Worm (Caenorhabditis elegans) whole organism, L3 larva: ENCODE data around the gene T12D8.5.

ENCODE experiments used
- R02D3.7 ChIP-seq: fragments of 150-350 bp; optimal IDR thresholded peaks from 2 replicates; lab custom pipeline; 2014; ENCODE audit warnings: missing biosample characterization, missing genetic modification characterization
- ZK546.5 ChIP-seq: sonication (generic microtip); optimal IDR thresholded peaks from 2 replicates; lab custom pipeline; 2017; ENCODE audit warnings: missing biosample characterization, missing genetic modification characterization
- aly-2 ChIP-seq: fragments of 150-350 bp; optimal IDR thresholded peaks from 2 replicates; lab custom pipeline; 2014; ENCODE audit warnings: missing biosample characterization, missing genetic modification characterization
- ama-1 ChIP-seq: fragments of 150-350 bp; optimal IDR thresholded peaks from 2 replicates; lab custom pipeline; 2018
- ceh-28 ChIP-seq: fragments of 150-350 bp; optimal IDR thresholded peaks from 2 replicates; lab custom pipeline; 2014; ENCODE audit warnings: missing biosample characterization, missing genetic modification reagents, missing genetic modification characterization
- ceh-82 ChIP-seq: fragments of 150-350 bp; optimal IDR thresholded peaks from 2 replicates; lab custom pipeline; 2014; ENCODE audit warnings: missing biosample characterization, missing genetic modification characterization
- daf-12 ChIP-seq: fragments of 150-350 bp; optimal IDR thresholded peaks from 2 replicates; lab custom pipeline; 2014; ENCODE audit warnings: missing biosample characterization, missing genetic modification reagents, missing genetic modification characterization
- egl-27 ChIP-seq: sonication (generic microtip); optimal IDR thresholded peaks from 4 replicates; lab custom pipeline; 2017; ENCODE audit warnings: missing biosample characterization, missing genetic modification reagents, missing genetic modification characterization
- egl-5 ChIP-seq: fragments of 150-350 bp; optimal IDR thresholded peaks from 2 replicates; lab custom pipeline; 2017; ENCODE audit warnings: missing biosample characterization, missing genetic modification reagents, missing genetic modification characterization, inconsistent platforms
- elt-2 ChIP-seq: sonication (generic microtip); optimal IDR thresholded peaks from 2 replicates; lab custom pipeline; 2016; ENCODE audit warnings: missing genetic modification reagents, mild to moderate bottlenecking, missing genetic modification characterization, missing compliant biosample characterization
- fkh-10 ChIP-seq: sonication (generic microtip); optimal IDR thresholded peaks from 2 replicates; lab custom pipeline; 2017; ENCODE audit warnings: missing biosample characterization, missing genetic modification reagents, missing genetic modification characterization
- fkh-2 ChIP-seq: fragments of 150-350 bp; optimal IDR thresholded peaks from 2 replicates; lab custom pipeline; 2014; ENCODE audit warnings: missing biosample characterization, missing genetic modification reagents, missing genetic modification characterization
- hmg-11 ChIP-seq: sonication (generic microtip); optimal IDR thresholded peaks from 2 replicates; lab custom pipeline; 2016; ENCODE audit warnings: missing genetic modification characterization, missing compliant biosample characterization
- jun-1 ChIP-seq: fragments of 150-350 bp; optimal IDR thresholded peaks from 2 replicates; lab custom pipeline; 2014; ENCODE audit warnings: missing biosample characterization, missing genetic modification reagents, missing genetic modification characterization
- lin-15B ChIP-seq: fragments of 150-350 bp; optimal IDR thresholded peaks from 2 replicates; lab custom pipeline; 2014; ENCODE audit warnings: missing biosample characterization, missing genetic modification characterization
- lsy-12 ChIP-seq: sonication (generic microtip); optimal IDR thresholded peaks from 2 replicates; lab custom pipeline; 2016; ENCODE audit warnings: mild to moderate bottlenecking, missing genetic modification characterization, missing compliant biosample characterization
- mdl-1 ChIP-seq: fragments of 150-350 bp; optimal IDR thresholded peaks from 2 replicates; lab custom pipeline; 2014; ENCODE audit warnings: missing biosample characterization, missing genetic modification characterization
- nfya-1 ChIP-seq: sonication (generic microtip); optimal IDR thresholded peaks from 2 replicates; lab custom pipeline; 2017; ENCODE audit warnings: missing genetic modification characterization, mild to moderate bottlenecking, missing compliant biosample characterization, antibody characterized with exemption, moderate library complexity; ENCODE audit not compliant: insufficient read depth
- nhr-23 ChIP-seq: fragments of 150-350 bp; optimal IDR thresholded peaks from 2 replicates; lab custom pipeline; 2014; ENCODE audit warnings: missing biosample characterization, missing genetic modification reagents, missing genetic modification characterization
- nhr-237 ChIP-seq: fragments of 150-350 bp; optimal IDR thresholded peaks from 2 replicates; lab custom pipeline; 2014; ENCODE audit warnings: missing biosample characterization, missing genetic modification characterization
- nhr-28 ChIP-seq: fragments of 150-350 bp; optimal IDR thresholded peaks from 2 replicates; lab custom pipeline; 2014; ENCODE audit warnings: missing biosample characterization, missing genetic modification characterization
- nhr-67 ChIP-seq: fragments of 150-350 bp; optimal IDR thresholded peaks from 2 replicates; lab custom pipeline; 2014; ENCODE audit warnings: missing biosample characterization, missing genetic modification characterization
- nhr-76 ChIP-seq: fragments of 150-350 bp; sonication (generic microtip); optimal IDR thresholded peaks from 5 replicates; lab custom pipeline; 2014; ENCODE audit warnings: missing biosample characterization, missing genetic modification characterization
- nhr-77 ChIP-seq: fragments of 150-350 bp; optimal IDR thresholded peaks from 2 replicates; lab custom pipeline; 2014; ENCODE audit warnings: missing biosample characterization, missing genetic modification characterization
- pha-4 ChIP-seq: fragments of 150-350 bp; optimal IDR thresholded peaks from 2 replicates; lab custom pipeline; 2014; ENCODE audit warnings: missing biosample characterization, missing genetic modification reagents, missing genetic modification characterization
- pqm-1 ChIP-seq: fragments of 150-350 bp; optimal IDR thresholded peaks from 2 replicates; lab custom pipeline; 2017; ENCODE audit warnings: missing biosample characterization, missing genetic modification characterization, inconsistent platforms
- skn-1 ChIP-seq: fragments of 150-350 bp; optimal IDR thresholded peaks from 2 replicates; lab custom pipeline; 2014; ENCODE audit warnings: missing biosample characterization, missing genetic modification characterization
- zag-1 ChIP-seq: fragments of 150-350 bp; optimal IDR thresholded peaks from 2 replicates; lab custom pipeline; 2014; ENCODE audit warnings: missing biosample characterization, missing genetic modification characterization
- ztf-11 ChIP-seq: fragments of 150-350 bp; optimal IDR thresholded peaks from 2 replicates; lab custom pipeline; 2014; ENCODE audit warnings: missing biosample characterization, missing genetic modification characterization

T12D8.5 gene

DNA sequence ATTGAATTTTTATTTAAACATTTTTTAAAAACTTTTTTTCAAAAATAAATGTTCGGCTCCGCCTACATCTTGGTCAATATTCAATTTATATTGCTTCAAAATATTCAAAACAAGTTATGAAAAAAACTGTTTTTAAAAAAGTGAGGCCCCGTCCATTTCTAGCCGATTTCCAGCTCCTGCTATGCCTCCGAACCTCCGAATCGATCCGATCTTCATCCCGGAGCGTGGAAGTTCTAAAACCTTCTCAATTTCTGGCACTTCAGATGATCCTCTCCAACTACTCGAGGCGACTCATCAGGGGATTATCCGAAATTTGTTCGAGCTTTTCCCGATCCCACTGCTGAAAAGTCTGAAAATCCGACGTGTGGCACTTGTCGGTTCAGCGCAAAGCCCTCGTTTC, 12.4 kb downstream of the T12D8.5 start:
- TF ChIP-seq ama-1 (lab: Kevin White, UChicago), result peak; percentile 24
- no peak for TF ChIP-seq nhr-77 (tag; lab: Kevin White, UChicago)

DNA sequence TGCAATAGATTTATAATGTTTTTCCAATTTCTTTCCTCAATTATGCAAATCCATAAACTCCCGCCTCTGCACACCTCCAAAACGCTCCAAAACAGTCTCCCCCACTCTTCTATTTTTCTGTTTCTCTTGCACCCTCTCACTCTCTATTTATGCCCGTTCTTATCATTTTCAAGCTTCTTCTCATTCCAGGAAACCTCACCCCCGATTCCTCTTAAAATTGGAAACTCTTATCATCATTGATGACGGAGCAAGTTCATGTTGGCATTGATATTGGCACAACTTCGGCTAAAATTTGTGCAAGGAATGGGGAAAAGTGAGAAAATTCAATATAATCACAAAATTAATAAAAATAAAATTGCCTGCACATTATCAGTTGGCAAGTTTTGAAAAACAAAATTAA, 18.8 kb downstream of the T12D8.5 start, which contains the start of gene shpk-1:
TSS of gene shpk-1 (plus strand) at position 188 of the 400 bp plus-strand sequence.
- peak; percentile 95 for TF ChIP-seq elt-2 (tag; lab: Kevin White, UChicago)
- TF ChIP-seq pha-4, result peak; percentile 17
- no peak for TF ChIP-seq nhr-67 (tag; lab: Kevin White, UChicago)
- peak; percentile 43 for TF ChIP-seq jun-1 (tag; lab: Kevin White, UChicago)
- no peak for TF ChIP-seq fkh-2 (tag; lab: Kevin White, UChicago)
- TF ChIP-seq pqm-1 (tag; lab: Kevin White, UChicago), result peak; percentile 95

DNA sequence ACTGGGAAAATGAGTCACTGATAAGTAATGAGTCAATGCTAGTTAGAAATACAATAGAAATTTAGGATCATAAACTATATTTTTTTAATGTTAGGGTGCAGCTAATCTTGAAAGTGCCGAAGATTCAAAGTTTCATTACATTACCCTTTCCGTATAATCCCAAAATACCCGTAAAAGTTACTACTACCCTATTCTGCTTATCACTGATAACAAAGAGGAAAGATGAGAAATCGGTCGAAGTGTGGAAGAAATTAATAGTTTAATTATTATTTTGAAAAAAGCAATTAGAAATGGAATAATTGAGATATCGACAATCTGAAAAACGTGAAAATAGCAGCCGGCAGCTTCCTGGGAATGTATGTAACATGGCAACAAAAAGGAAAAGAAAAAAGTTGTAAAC, 19.7 kb downstream of the T12D8.5 start:
- TF ChIP-seq pqm-1 (tag; lab: Kevin White, UChicago) (peak; percentile 56), elt-2 (tag; lab: Kevin White, UChicago) (peak; percentile 51), mdl-1 (tag; lab: Kevin White, UChicago) (no peak)

DNA sequence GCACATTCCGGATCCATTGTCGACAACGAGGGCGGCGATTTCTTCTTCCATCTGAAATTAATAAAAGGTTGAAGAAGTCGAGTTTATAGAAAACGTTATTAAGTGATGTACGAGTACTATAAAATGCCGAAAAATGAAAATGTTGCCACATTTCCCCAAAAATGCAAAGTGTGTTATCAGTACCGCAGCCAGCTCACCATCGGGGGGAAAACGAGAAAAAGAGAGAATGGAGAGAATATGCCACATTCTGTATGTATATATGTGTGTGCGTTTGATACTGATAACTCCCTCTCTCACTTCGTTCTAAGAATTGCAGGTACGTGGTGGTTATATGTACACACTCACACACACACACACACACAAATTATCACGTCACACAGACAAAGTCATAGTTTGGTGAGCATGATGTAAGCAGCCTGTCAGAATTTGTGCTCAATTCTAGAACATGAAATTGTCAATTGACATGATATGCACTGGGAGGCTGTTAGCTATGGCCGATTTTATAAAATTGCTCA, 20.5 kb downstream of the T12D8.5 start, which contains the start of gene act-5:
TSS of gene act-5 (minus strand) at position 51 of the 515 bp plus-strand sequence.
- no peak for TF ChIP-seq R02D3.7 (tag; lab: Kevin White, UChicago)
- TF ChIP-seq pqm-1 (tag; lab: Kevin White, UChicago), result peak; percentile 98
- peak; percentile 62 for TF ChIP-seq pha-4
- TF ChIP-seq skn-1 (tag; lab: Kevin White, UChicago), result peak; percentile 8
- TF ChIP-seq nhr-76 (tag; lab: Kevin White, UChicago), result no peak
- peak; percentile 48 for TF ChIP-seq jun-1 (tag; lab: Kevin White, UChicago)
- peak; percentile 97 for TF ChIP-seq elt-2 (tag; lab: Kevin White, UChicago)

DNA sequence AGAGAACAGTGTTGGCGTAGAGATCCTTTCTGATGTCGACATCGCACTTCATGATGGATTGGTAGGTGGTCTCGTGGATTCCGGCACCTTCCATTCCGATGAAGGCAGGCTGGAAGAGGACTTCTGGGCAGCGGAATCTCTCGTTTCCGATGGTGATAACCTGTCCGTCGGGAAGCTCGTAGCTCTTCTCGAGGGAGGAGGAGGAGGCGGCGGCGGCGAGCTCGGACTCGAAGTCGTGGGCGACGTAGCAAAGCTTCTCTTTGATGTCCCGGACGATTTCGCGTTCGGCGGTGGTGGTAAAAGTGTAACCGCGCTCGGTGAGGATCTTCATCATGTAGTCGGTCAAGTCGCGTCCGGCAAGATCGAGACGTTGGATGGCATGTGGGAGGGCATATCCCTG, 21.8 kb downstream of the T12D8.5 start:
- no peak for TF ChIP-seq nhr-237 (tag; lab: Kevin White, UChicago)
- no peak for TF ChIP-seq nfya-1 (tag; lab: Kevin White, UChicago)
- TF ChIP-seq nhr-28 (tag; lab: Kevin White, UChicago), result no peak
- TF ChIP-seq elt-2 (tag; lab: Kevin White, UChicago), result no peak
- TF ChIP-seq nhr-76 (tag; lab: Kevin White, UChicago), result no peak
- TF ChIP-seq lin-15B, result no peak
- TF ChIP-seq ZK546.5 (tag; lab: Kevin White, UChicago), result no peak
- no peak for TF ChIP-seq ceh-82 (tag; lab: Kevin White, UChicago)
- no peak for TF ChIP-seq pha-4
- no peak for TF ChIP-seq nhr-23
- no peak for TF ChIP-seq ceh-28 (tag; lab: Kevin White, UChicago)
- TF ChIP-seq ztf-11, result no peak
- TF ChIP-seq egl-5, result no peak
- no peak for TF ChIP-seq R02D3.7 (tag; lab: Kevin White, UChicago)
- no peak for TF ChIP-seq hmg-11 (tag; lab: Kevin White, UChicago)
- no peak for TF ChIP-seq zag-1

DNA sequence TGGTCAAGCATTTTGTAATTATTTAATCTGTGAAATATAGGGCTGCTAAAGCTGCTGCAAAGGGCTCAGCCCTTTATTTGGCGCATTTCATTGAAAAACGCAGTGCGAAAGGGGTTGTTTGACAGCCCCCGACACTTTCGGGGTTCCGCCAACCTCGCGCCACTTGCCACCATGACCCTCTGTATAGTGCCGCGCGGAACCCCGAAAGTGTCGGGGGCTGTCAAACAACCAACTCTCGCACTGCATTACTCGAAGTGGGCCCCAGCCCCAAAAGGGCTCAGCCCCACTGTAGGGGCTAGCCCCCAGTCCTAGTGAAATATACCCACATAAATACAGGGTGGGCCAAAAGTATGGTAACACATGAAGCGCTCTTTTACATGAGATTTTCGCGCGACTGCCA, 26.3 kb downstream of the T12D8.5 start:
- TF ChIP-seq egl-27 (tag; lab: Kevin White, UChicago) (no peak), ama-1 (lab: Kevin White, UChicago) (no peak), lsy-12 (no peak), nhr-28 (tag; lab: Kevin White, UChicago) (no peak), fkh-10 (GFP tag; lab: Kevin White, UChicago) (no peak), aly-2 (tag; lab: Kevin White, UChicago) (no peak), daf-12 (no peak)
- TF ChIP-seq, all 47 proteins: peak for 0

DNA sequence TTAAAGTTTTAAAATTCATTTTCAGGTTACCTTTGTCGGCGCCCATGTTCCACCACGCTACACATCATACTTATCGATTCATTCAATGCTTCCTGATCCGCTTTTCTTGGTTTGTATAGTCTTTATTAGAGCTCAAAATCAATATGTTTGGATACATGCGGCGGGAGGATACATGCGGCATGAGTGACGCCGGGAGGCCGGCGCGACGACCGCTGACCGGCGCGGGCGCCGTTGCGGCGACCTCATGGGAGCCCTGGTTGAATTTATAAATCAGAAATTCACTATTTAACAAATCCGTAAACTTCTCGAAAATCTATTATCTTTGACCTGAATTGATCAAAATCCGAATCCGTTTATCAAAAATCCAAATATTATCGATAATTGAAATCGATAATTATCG, 44.9 kb downstream of the T12D8.5 start:
- TF ChIP-seq ZK546.5 (tag; lab: Kevin White, UChicago), result no peak
- TF ChIP-seq nhr-77 (tag; lab: Kevin White, UChicago), result no peak
- TF ChIP-seq hmg-11 (tag; lab: Kevin White, UChicago), result no peak
